Worm (Caenorhabditis elegans): ENCODE measurements around the gene C03B1.13.

DNA sequence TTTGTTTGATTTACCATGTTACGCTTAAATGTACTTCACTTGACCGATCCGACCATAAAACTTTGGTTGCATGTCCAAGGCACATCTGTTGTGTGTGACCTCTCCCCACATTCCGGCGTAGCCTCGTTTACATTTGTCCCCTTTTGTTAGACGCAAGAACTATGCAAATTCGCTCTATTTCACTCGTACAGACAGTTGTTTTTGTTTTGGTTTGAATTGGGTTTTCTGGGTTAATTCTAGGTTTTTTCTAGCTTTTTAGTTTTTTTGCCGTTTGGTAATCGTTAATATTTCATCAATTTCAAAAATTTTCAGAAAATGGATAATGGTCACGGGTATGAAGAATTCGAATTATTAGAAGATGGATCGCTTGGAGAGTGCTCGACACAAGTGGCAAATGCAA, 45.0 kb downstream of the C03B1.13 start, which contains the start of gene mom-1:
- TF ChIP-seq hmbx-1 (tag; optimal IDR thresholded peaks at IDR 0.05) (no peak), ceh-36 (tag; optimal IDR thresholded peaks at IDR 0.05) (no peak), B0310.2 (tag; optimal IDR thresholded peaks at IDR 0.05) (no peak), ceh-13 (GFP tag; optimal IDR thresholded peaks at IDR 0.05) (no peak), pes-1 (GFP tag; IDR thresholded peaks at IDR 0.05) (no peak), ama-1 (optimal IDR thresholded peaks at IDR 0.05) (no peak), flt-1 (GFP tag; IDR thresholded peaks at IDR 0.05) (no peak)
